Fruit fly (Drosophila melanogaster): Measurements from ENCODE around the gene Brd.
A peak's percentile ranks its signal among the peaks of the same experiment; 100 is the strongest.

Brd gene

DNA sequence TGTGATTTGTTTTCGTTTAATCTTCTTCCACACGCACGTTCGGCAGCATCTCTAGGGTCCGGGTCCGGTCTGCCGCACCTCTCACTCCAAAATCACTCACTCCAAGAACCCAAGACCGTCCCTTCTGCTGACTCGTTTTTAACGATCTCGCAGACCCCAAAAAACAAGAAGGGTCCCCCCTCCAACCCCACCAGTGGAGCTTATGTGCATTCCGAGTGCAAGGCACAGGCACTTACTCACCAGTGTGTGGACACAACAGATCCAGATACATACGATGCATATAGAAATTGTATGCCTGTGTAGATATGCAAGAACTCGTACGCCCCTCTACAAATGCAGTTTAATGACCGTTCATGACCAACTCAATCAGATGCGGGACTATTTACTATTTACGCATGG, 6.0 kb downstream of the Brd start (continued):
- TF ChIP-seq cg (GFP tag; optimal IDR thresholded peaks at IDR 0.05), result peak; percentile 50
- TF ChIP-seq CG7745 (tag; optimal IDR thresholded peaks at IDR 0.05), result no peak
- TF ChIP-seq chn (GFP tag; optimal IDR thresholded peaks at IDR 0.05), result peak; percentile 4
- 0 out of 2 replicates have a peak, but pooled peaks have one; percentile 22 for TF ChIP-seq Drgx (GFP tag; IDR thresholded peaks at IDR 0.05)
- TF ChIP-seq chm (GFP tag; IDR thresholded peaks at IDR 0.05), result peak; percentile 60; the same call in 1 of the 2 replicates
- TF ChIP-seq sd (tag; optimal IDR thresholded peaks at IDR 0.05), result peak; percentile 57
- TF ChIP-seq pros (GFP tag; optimal IDR thresholded peaks at IDR 0.05), result peak; percentile 51
- no peak for TF ChIP-seq cato (GFP tag; optimal IDR thresholded peaks at IDR 0.05; ENCODE audit: borderline replicate concordance)
- no peak for TF ChIP-seq CG3847 (GFP tag; IDR thresholded peaks at IDR 0.05)
- TF ChIP-seq CHES-1-like (GFP tag; optimal IDR thresholded peaks at IDR 0.05), result no peak
- TF ChIP-seq br (optimal IDR thresholded peaks at IDR 0.05), result no peak
- TF ChIP-seq crol (GFP tag; IDR thresholded peaks at IDR 0.05), result peak; percentile 87
- TF ChIP-seq ara (GFP tag; IDR thresholded peaks at IDR 0.05), result 0 out of 2 replicates have a peak, but pooled peaks have one; percentile 19
- 0 out of 3 replicates have a peak, but pooled peaks have one; percentile 63 for TF ChIP-seq CG11456 (GFP tag; IDR thresholded peaks at IDR 0.05)

DNA sequence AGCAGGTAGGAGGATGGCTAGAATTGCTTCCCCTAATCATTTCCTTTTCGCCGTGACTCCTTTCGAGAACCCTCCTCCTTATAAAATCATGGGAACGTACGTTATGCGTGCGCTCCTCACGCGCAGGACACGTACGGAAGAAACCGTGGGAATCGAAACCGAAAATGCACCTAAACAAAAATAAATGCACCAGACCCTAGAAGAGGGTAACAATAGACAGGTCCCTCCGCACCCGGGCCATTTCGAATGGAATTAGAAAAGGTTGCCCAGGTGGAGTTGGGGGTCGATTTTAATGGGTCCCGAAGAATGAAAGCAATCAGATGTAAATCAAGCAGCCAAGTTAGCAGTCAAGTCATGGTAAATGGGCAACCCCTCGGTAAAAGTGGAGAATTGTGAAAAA, 6.9 kb downstream of the Brd start, which contains the start of gene CG3349:
Gene CG3349, plus strand, starts transcription at position 289 of the 400 bp plus-strand sequence.
- no peak for TF ChIP-seq lbe (GFP tag; optimal IDR thresholded peaks at IDR 0.05)
- peak; percentile 47; the same call in 1 of the 2 replicates for TF ChIP-seq tna (GFP tag; IDR thresholded peaks at IDR 0.05; ENCODE audit: partially characterized antibody)
- no peak for TF ChIP-seq ranshi (GFP tag; IDR thresholded peaks at IDR 0.05)
- no peak for TF ChIP-seq CG8359 (GFP tag; optimal IDR thresholded peaks at IDR 0.05; ENCODE audit: borderline replicate concordance)
- TF ChIP-seq kni (GFP tag; optimal IDR thresholded peaks at IDR 0.05), result peak; percentile 60
- TF ChIP-seq Atf3 (GFP tag; optimal IDR thresholded peaks at IDR 0.05), result no peak
- TF ChIP-seq Drgx (GFP tag; IDR thresholded peaks at IDR 0.05), result no peak
- TF ChIP-seq fd96Cb (tag; optimal IDR thresholded peaks at IDR 0.05), result no peak
- TF ChIP-seq dpn (GFP tag; optimal IDR thresholded peaks at IDR 0.05), result no peak
- no peak for TF ChIP-seq jing (GFP tag; optimal IDR thresholded peaks at IDR 0.05)
- peak in 1 of 2 experiments; percentile 23 for TF ChIP-seq tll (GFP tag; optimal IDR thresholded peaks at IDR 0.05)
- TF ChIP-seq CG15479 (GFP tag; optimal IDR thresholded peaks at IDR 0.05), result peak; percentile 27
- TF ChIP-seq CG2199 (GFP tag; IDR thresholded peaks at IDR 0.05), result peak; percentile 63; the same call in 1 of the 3 replicates
- TF ChIP-seq CG17912 (GFP tag; optimal IDR thresholded peaks at IDR 0.05), result no peak
- TF ChIP-seq pros (GFP tag; optimal IDR thresholded peaks at IDR 0.05), result peak; percentile 10
- TF ChIP-seq CG13123 (GFP tag; optimal IDR thresholded peaks at IDR 0.05), result no peak
- no peak for TF ChIP-seq z (GFP tag; IDR thresholded peaks at IDR 0.05)
- TF ChIP-seq CG30020 (tag; optimal IDR thresholded peaks at IDR 0.05), result no peak
- TF ChIP-seq CG15514 (GFP tag; optimal IDR thresholded peaks at IDR 0.05), result no peak
- no peak for TF ChIP-seq lmd (GFP tag; IDR thresholded peaks at IDR 0.05)
- 0 out of 3 replicates have a peak, but pooled peaks have one; percentile 14 for TF ChIP-seq CG6791 (GFP tag; IDR thresholded peaks at IDR 0.05; ENCODE audit: partially characterized antibody)
- no peak for TF ChIP-seq Hr78 (GFP tag; optimal IDR thresholded peaks at IDR 0.05)
- TF ChIP-seq fu2 (GFP tag; optimal IDR thresholded peaks at IDR 0.05), result no peak
- TF ChIP-seq pfk (GFP tag; optimal IDR thresholded peaks at IDR 0.05), result no peak
- no peak for TF ChIP-seq org-1 (GFP tag; optimal IDR thresholded peaks at IDR 0.05)
- no peak for TF ChIP-seq ato (GFP tag; IDR thresholded peaks at IDR 0.05; ENCODE audit: partially characterized antibody)
- TF ChIP-seq disco-r (GFP tag; optimal IDR thresholded peaks at IDR 0.05), result no peak
- 0 out of 2 replicates have a peak, but pooled peaks have one; percentile 25 for TF ChIP-seq chm (GFP tag; IDR thresholded peaks at IDR 0.05)
- no peak for TF ChIP-seq CG10431 (GFP tag; optimal IDR thresholded peaks at IDR 0.05)
